Fruit fly (Drosophila melanogaster) whole organism, embryonic: ENCODE measurements around the gene CG11353.
A peak's percentile ranks its signal among the peaks of the same experiment; 100 is the strongest.

ENCODE experiments used
- Ada2b ChIP-seq: fragments of 200-800 bp; sonication (Bioruptor generic); IDR thresholded peaks from 2 replicates; pipeline ENCODE4 v1.3.6; 2022; ENCODE audit warnings: missing biosample characterization, missing genetic modification characterization
- Aef1 ChIP-seq: fragments of 200-800 bp; sonication (Bioruptor generic); IDR thresholded peaks from 3 replicates; pipeline ENCODE4 v1.3.6; 2022; ENCODE audit warnings: missing biosample characterization, missing genetic modification characterization
- Atf3 ChIP-seq: fragments of 200-800 bp; sonication (Bioruptor generic); optimal IDR thresholded peaks from 3 replicates; lab custom pipeline; 2016; ENCODE audit warnings: missing biosample characterization, missing genetic modification characterization
- CG10267 ChIP-seq: fragments of 200-800 bp; sonication (Bioruptor generic); optimal IDR thresholded peaks from 2 replicates; lab custom pipeline; 2018; ENCODE audit warnings: missing biosample characterization, mild to moderate bottlenecking, missing genetic modification characterization, moderate library complexity
- CG10543 ChIP-seq: fragments of 200-800 bp; sonication (Bioruptor generic); optimal IDR thresholded peaks from 3 replicates; lab custom pipeline; 2017; ENCODE audit warnings: missing biosample characterization, mild to moderate bottlenecking, missing genetic modification characterization, moderate library complexity
- CG11085 ChIP-seq: fragments of 200-800 bp; sonication (Bioruptor generic); IDR thresholded peaks from 2 replicates; pipeline ENCODE4 v1.3.6; 2022; ENCODE audit warnings: missing biosample characterization, missing genetic modification characterization
- CG11247 ChIP-seq: fragments of 200-800 bp; sonication (Bioruptor generic); IDR thresholded peaks from 2 replicates; pipeline ENCODE4 v1.3.6; 2022; ENCODE audit warnings: missing biosample characterization, missing genetic modification characterization
- CG11560 ChIP-seq: fragments of 200-800 bp; sonication (Bioruptor generic); IDR thresholded peaks from 3 replicates; pipeline ENCODE4 v1.3.6; 2022; ENCODE audit warnings: missing biosample characterization, missing genetic modification characterization
- CG12071 ChIP-seq: fragments of 200-800 bp; sonication (Bioruptor generic); optimal IDR thresholded peaks from 3 replicates; lab custom pipeline; 2018; ENCODE audit warnings: missing biosample characterization, mild to moderate bottlenecking, missing genetic modification characterization
- CG12236 ChIP-seq: fragments of 200-800 bp; sonication (Bioruptor generic); optimal IDR thresholded peaks from 2 replicates; lab custom pipeline; 2016; ENCODE audit warnings: missing biosample characterization, missing genetic modification characterization
- CG12391 ChIP-seq: fragments of 200-800 bp; sonication (Bioruptor generic); optimal IDR thresholded peaks from 3 replicates; lab custom pipeline; 2018; ENCODE audit warnings: missing biosample characterization, mild to moderate bottlenecking, missing genetic modification characterization, moderate library complexity
- CG15011 ChIP-seq: fragments of 200-800 bp; sonication (Bioruptor generic); optimal IDR thresholded peaks from 3 replicates; lab custom pipeline; 2018; ENCODE audit warnings: missing biosample characterization, mild to moderate bottlenecking, missing genetic modification characterization
- CG1529 ChIP-seq: fragments of 200-800 bp; sonication (Bioruptor generic); optimal IDR thresholded peaks from 3 replicates; lab custom pipeline; 2018; ENCODE audit warnings: missing biosample characterization, missing genetic modification characterization
- CG16815 ChIP-seq: fragments of 200-800 bp; sonication (Bioruptor generic); optimal IDR thresholded peaks from 3 replicates; lab custom pipeline; 2017; ENCODE audit warnings: missing biosample characterization, mild to moderate bottlenecking, missing genetic modification characterization
- CG31365 ChIP-seq: fragments of 200-800 bp; sonication (Bioruptor generic); optimal IDR thresholded peaks from 2 replicates; lab custom pipeline; 2018; ENCODE audit warnings: missing biosample characterization, mild to moderate bottlenecking, missing genetic modification characterization
- CG34422 ChIP-seq: fragments of 200-800 bp; sonication (Bioruptor generic); IDR thresholded peaks from 3 replicates; pipeline ENCODE4 v1.3.6; 2022; ENCODE audit warnings: missing biosample characterization, missing genetic modification characterization
- CG3847 ChIP-seq: fragments of 200-800 bp; sonication (Bioruptor generic); IDR thresholded peaks from 2 replicates; pipeline ENCODE4 v1.3.6; 2022; ENCODE audit warnings: missing biosample characterization, missing genetic modification characterization
- CG43689 ChIP-seq: fragments of 200-800 bp; sonication (Bioruptor generic); IDR thresholded peaks from 2 replicates; pipeline ENCODE4 v1.3.6; 2022; ENCODE audit warnings: missing biosample characterization, missing genetic modification characterization
- CG4424 ChIP-seq: fragments of 200-800 bp; sonication (Bioruptor generic); optimal IDR thresholded peaks from 3 replicates; lab custom pipeline; 2016; ENCODE audit warnings: missing biosample characterization, missing genetic modification characterization
- CG4707 ChIP-seq: fragments of 200-800 bp; sonication (Bioruptor generic); optimal IDR thresholded peaks from 2 replicates; lab custom pipeline; 2018; ENCODE audit warnings: missing biosample characterization, mild to moderate bottlenecking, missing genetic modification characterization, moderate library complexity
- CG4820 ChIP-seq: fragments of 200-800 bp; sonication (Bioruptor generic); optimal IDR thresholded peaks from 3 replicates; lab custom pipeline; 2016; ENCODE audit warnings: missing biosample characterization, missing genetic modification characterization
- CG6654 ChIP-seq: fragments of 200-800 bp; sonication (Bioruptor generic); optimal IDR thresholded peaks from 2 replicates; lab custom pipeline; 2017; ENCODE audit warnings: missing biosample characterization, mild to moderate bottlenecking, missing genetic modification characterization
- CG7372 ChIP-seq: fragments of 200-800 bp; sonication (Bioruptor generic); IDR thresholded peaks from 2 replicates; pipeline ENCODE4 v1.3.6; 2022; ENCODE audit warnings: missing biosample characterization, missing genetic modification characterization
- CG7963 ChIP-seq: fragments of 200-800 bp; sonication (Bioruptor generic); IDR thresholded peaks from 3 replicates; pipeline ENCODE4 v1.3.6; 2022; ENCODE audit warnings: missing biosample characterization, missing genetic modification characterization; ENCODE audit not compliant: partially characterized antibody
- CG8478 ChIP-seq: fragments of >200 bp; optimal IDR thresholded peaks from 2 replicates; lab custom pipeline; 2018
- CG9817 ChIP-seq: fragments of 200-800 bp; sonication (Bioruptor generic); optimal IDR thresholded peaks from 2 replicates; lab custom pipeline; 2018; ENCODE audit warnings: missing biosample characterization, mild to moderate bottlenecking, missing genetic modification characterization, moderate library complexity
- CTCF ChIP-seq: fragments of 200-800 bp; sonication (Bioruptor generic); optimal IDR thresholded peaks from 2 replicates; lab custom pipeline; 2017; ENCODE audit warnings: missing biosample characterization, mild to moderate bottlenecking, missing genetic modification characterization, moderate library complexity
- D ChIP-seq, 2 experiments: fragments of 200-800 bp in 1 of 2; fragments of >200 bp in 1 of 2; sonication (Bioruptor generic) in 1 of 2; optimal IDR thresholded peaks; 2 replicates in 1 of 2; 3 replicates in 1 of 2; lab custom pipeline; 2017; ENCODE audit warnings: mild to moderate bottlenecking in 1 of 2, missing biosample characterization in 1 of 2, missing genetic modification characterization in 1 of 2, missing genetic modification reagents in 1 of 2
- Dll ChIP-seq: fragments of 200-800 bp; sonication (Bioruptor generic); IDR thresholded peaks from 4 replicates; pipeline ENCODE4 v1.3.6; 2022; ENCODE audit warnings: missing biosample characterization, missing genetic modification characterization; ENCODE audit not compliant: partially characterized antibody
- Dp ChIP-seq: fragments of 200-800 bp; sonication (Bioruptor generic); optimal IDR thresholded peaks from 2 replicates; lab custom pipeline; 2018; ENCODE audit warnings: missing biosample characterization, mild to moderate bottlenecking, missing genetic modification characterization, moderate library complexity
- Elba2 ChIP-seq: fragments of 200-800 bp; sonication (Bioruptor generic); optimal IDR thresholded peaks from 3 replicates; lab custom pipeline; 2016; ENCODE audit warnings: missing biosample characterization, missing genetic modification characterization
- H15 ChIP-seq: fragments of 200-800 bp; sonication (Bioruptor generic); IDR thresholded peaks from 3 replicates; pipeline ENCODE4 v1.3.6; 2022; ENCODE audit warnings: missing biosample characterization, missing genetic modification characterization
- H2.0 ChIP-seq: fragments of 200-800 bp; sonication (Bioruptor generic); IDR thresholded peaks from 2 replicates; pipeline ENCODE4 v1.3.6; 2022; ENCODE audit warnings: missing biosample characterization, missing genetic modification characterization
- HLHmδ ChIP-seq: fragments of 200-800 bp; sonication (Bioruptor generic); optimal IDR thresholded peaks from 2 replicates; lab custom pipeline; 2018; ENCODE audit warnings: missing biosample characterization, mild to moderate bottlenecking, missing genetic modification characterization, moderate library complexity
- Mad ChIP-seq: fragments of 200-800 bp; sonication (Bioruptor generic); optimal IDR thresholded peaks from 2 replicates; lab custom pipeline; 2016; ENCODE audit warnings: missing biosample characterization, missing genetic modification characterization
- Nf-YA ChIP-seq: fragments of 200-800 bp; sonication (Bioruptor generic); IDR thresholded peaks from 2 replicates; pipeline ENCODE4 v1.3.6; 2022; ENCODE audit warnings: missing biosample characterization, missing genetic modification characterization
- Optix ChIP-seq: fragments of 200-800 bp; sonication (Bioruptor generic); IDR thresholded peaks from 3 replicates; pipeline ENCODE4 v1.3.6; 2022; ENCODE audit warnings: missing biosample characterization, missing genetic modification characterization
- Sox102F ChIP-seq: fragments of 200-800 bp; sonication (Bioruptor generic); optimal IDR thresholded peaks from 2 replicates; lab custom pipeline; 2018; ENCODE audit warnings: missing biosample characterization, mild to moderate bottlenecking, missing genetic modification characterization, moderate library complexity
- Vsx1 ChIP-seq: fragments of 200-800 bp; sonication (Bioruptor generic); optimal IDR thresholded peaks from 2 replicates; lab custom pipeline; 2017; ENCODE audit warnings: missing biosample characterization, mild to moderate bottlenecking, missing genetic modification characterization, missing genetic modification reagents
- ci ChIP-seq: fragments of 200-800 bp; sonication (Bioruptor generic); IDR thresholded peaks from 3 replicates; pipeline ENCODE4 v1.3.6; 2022; ENCODE audit warnings: missing biosample characterization, missing genetic modification characterization
- croc ChIP-seq: fragments of 200-800 bp; sonication (Bioruptor generic); conservative IDR thresholded peaks from 3 replicates; pipeline ENCODE4 v1.3.6; 2022; ENCODE audit warnings: missing biosample characterization, missing genetic modification characterization
- crol ChIP-seq: fragments of 200-800 bp; sonication (Bioruptor generic); IDR thresholded peaks from 2 replicates; pipeline ENCODE4 v1.3.6; 2022; ENCODE audit warnings: missing biosample characterization, missing genetic modification characterization
- danr ChIP-seq: fragments of 200-800 bp; sonication (Bioruptor generic); IDR thresholded peaks from 2 replicates; pipeline ENCODE4 v1.3.6; 2022; ENCODE audit warnings: missing biosample characterization, missing genetic modification characterization
- ems ChIP-seq: fragments of 200-800 bp; sonication (Bioruptor generic); optimal IDR thresholded peaks from 3 replicates; lab custom pipeline; 2016; ENCODE audit warnings: missing biosample characterization, missing genetic modification characterization
- en ChIP-seq: fragments of 200-800 bp; sonication (Bioruptor generic); optimal IDR thresholded peaks from 2 replicates; lab custom pipeline; 2016; ENCODE audit warnings: missing biosample characterization, missing genetic modification characterization
- hb ChIP-seq: fragments of 200-800 bp; sonication (Bioruptor generic); IDR thresholded peaks from 3 replicates; pipeline ENCODE4 v1.3.6; 2022; ENCODE audit warnings: missing biosample characterization, missing genetic modification characterization; ENCODE audit not compliant: partially characterized antibody
- org-1 ChIP-seq: fragments of 200-800 bp; sonication (Bioruptor generic); optimal IDR thresholded peaks from 2 replicates; lab custom pipeline; 2017; ENCODE audit warnings: missing biosample characterization, missing genetic modification characterization
- row ChIP-seq: fragments of 200-800 bp; sonication (Bioruptor generic); IDR thresholded peaks from 3 replicates; pipeline ENCODE4 v1.3.6; 2022; ENCODE audit warnings: missing biosample characterization, missing genetic modification characterization
- stwl ChIP-seq: fragments of 200-800 bp; sonication (Bioruptor generic); optimal IDR thresholded peaks from 3 replicates; lab custom pipeline; 2018; ENCODE audit warnings: missing biosample characterization, mild to moderate bottlenecking, missing genetic modification characterization, moderate library complexity
- tx ChIP-seq: fragments of 200-800 bp; sonication (Bioruptor generic); optimal IDR thresholded peaks from 2 replicates; lab custom pipeline; 2016; ENCODE audit warnings: missing biosample characterization, missing genetic modification characterization

Gene CG11353

DNA sequence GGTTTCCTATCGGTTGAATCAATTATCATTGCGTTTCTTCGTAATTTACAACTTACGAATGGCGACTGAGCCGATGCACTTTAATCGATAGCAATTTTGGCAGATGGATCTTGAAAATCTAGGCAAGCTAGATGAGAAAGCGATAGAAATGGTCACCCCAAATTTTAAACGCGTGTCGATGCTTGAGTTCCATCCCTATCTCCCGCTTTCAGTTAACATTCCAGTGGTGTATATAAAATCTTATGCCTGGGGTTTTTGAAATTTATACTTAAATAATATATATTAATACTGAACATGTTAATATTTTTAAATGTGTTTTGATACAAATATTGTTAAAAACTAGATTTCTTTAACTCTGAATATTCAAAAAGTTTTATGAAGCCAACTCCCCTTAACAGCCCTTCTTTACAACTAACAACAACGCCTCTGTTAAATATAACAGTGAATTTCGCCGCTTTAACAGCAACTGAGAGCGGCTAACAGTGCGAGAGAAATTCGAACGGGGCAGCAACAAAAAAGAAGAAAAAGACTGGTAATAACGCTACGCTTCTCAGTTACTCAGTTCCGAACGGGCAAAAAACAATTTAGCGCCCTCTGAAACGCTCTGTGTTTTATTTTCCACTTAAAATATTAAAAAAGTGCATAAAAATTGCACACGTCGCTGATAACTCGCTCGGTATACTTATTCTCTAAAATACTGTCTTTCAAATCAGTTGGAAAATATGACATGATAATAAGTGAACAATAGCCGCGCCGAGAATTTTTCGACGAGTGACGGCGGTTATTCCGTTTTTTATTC is 8.8 kb downstream of the CG11353 start, which contains the start of gene CG11357 (continued):
- TF ChIP-seq CG3847 (GFP tag; lab: Robert Waterston, UW) (peak; percentile 98), Vsx1 (GFP tag; lab: Kevin White, UChicago) (peak; percentile 95), CG12391 (tag; lab: Kevin White, UChicago) (peak; percentile 99), CG12236 (peak; percentile 45), Nf-YA (GFP tag; lab: Robert Waterston, UW) (peak; percentile 98), CG8478 (lab: Kevin White, UChicago) (no peak), CG43689 (GFP tag; lab: Robert Waterston, UW) (peak; percentile 97), CG11560 (peak; percentile 93), H15 (GFP tag; lab: Robert Waterston, UW) (peak; percentile 99), Mad (GFP tag; lab: Kevin White, UChicago) (peak; percentile 93), CG10267 (tag; lab: Kevin White, UChicago) (peak; percentile 96), tx (peak; percentile 64), CG16815 (peak; percentile 94), CG7963 (peak; percentile 65; the same call in 2 of the 3 replicates), Dp (GFP tag; lab: Kevin White, UChicago) (peak; percentile 44), CG4707 (GFP tag; lab: Kevin White, UChicago) (peak; percentile 95), CG6654 (peak; percentile 83), Sox102F (GFP tag; lab: Kevin White, UChicago) (peak; percentile 99), CG11085 (GFP tag; lab: Robert Waterston, UW) (peak; percentile 98), stwl (tag; lab: Kevin White, UChicago) (peak; percentile 95), danr (GFP tag; lab: Robert Waterston, UW) (peak; percentile 98), CTCF (GFP tag; lab: Kevin White, UChicago) (peak; percentile 56), Elba2 (GFP tag; lab: Kevin White, UChicago) (peak; percentile 38), ci (GFP tag; lab: Robert Waterston, UW) (peak; percentile 99), Aef1 (peak; percentile 99), HLHmδ (GFP tag; lab: Kevin White, UChicago) (no peak), Optix (peak; percentile 88), CG31365 (tag; lab: Kevin White, UChicago) (peak; percentile 76), en (GFP tag; lab: Kevin White, UChicago) (peak; percentile 47), CG34422 (GFP tag; lab: Robert Waterston, UW) (peak; percentile 99), CG10543 (peak; percentile 98), CG4820 (GFP tag; lab: Kevin White, UChicago) (peak; percentile 91), CG9817 (tag; lab: Kevin White, UChicago) (peak; percentile 99), Dll (GFP tag; lab: Robert Waterston, UW) (peak; percentile 78; the same call in 3 of the 4 replicates), CG11247 (GFP tag; lab: Robert Waterston, UW) (peak; percentile 98), row (GFP tag; lab: Robert Waterston, UW) (peak; percentile 99), D (optimal IDR thresholded peaks at IDR 0.05; lab: Kevin White, UChicago) (no peak), D (GFP tag; optimal IDR thresholded peaks at IDR 0.05; lab: Kevin White, UChicago) (peak; percentile 97), ems (peak; percentile 85), Atf3 (GFP tag; lab: Kevin White, UChicago) (peak; percentile 63), CG7372 (peak; percentile 99), crol (GFP tag; lab: Robert Waterston, UW) (peak; percentile 81), org-1 (GFP tag; lab: Kevin White, UChicago) (peak; percentile 95), CG12071 (GFP tag; lab: Kevin White, UChicago) (peak; percentile 93), CG1529 (GFP tag; lab: Kevin White, UChicago) (peak; percentile 96), Ada2b (peak; percentile 99), CG4424 (GFP tag; lab: Kevin White, UChicago) (peak; percentile 96), croc (GFP tag; lab: Robert Waterston, UW) (peak; percentile 98), hb (GFP tag; lab: Robert Waterston, UW) (peak; percentile 70), H2.0 (GFP tag; lab: Robert Waterston, UW) (peak; percentile 98), CG15011 (GFP tag; lab: Kevin White, UChicago) (peak; percentile 92)
